Worm (Caenorhabditis elegans) whole organism, L4 larva: Measurements from ENCODE around the gene nep-15.

Experiments used
- F10B5.3 ChIP-seq: sonication (generic microtip); optimal IDR thresholded peaks from 2 replicates; lab custom pipeline; 2016; ENCODE audit warnings: mild to moderate bottlenecking, missing genetic modification characterization, missing compliant biosample characterization
- F26F4.8 ChIP-seq: fragments of 200-800 bp; sonication (Bioruptor generic); conservative IDR thresholded peaks from 2 replicates; pipeline ENCODE4 v1.3.6; 2022; ENCODE audit warnings: missing genetic modification characterization, missing compliant biosample characterization
- R02D3.7 ChIP-seq: fragments of 150-350 bp; sonication (generic microtip); optimal IDR thresholded peaks from 3 replicates; lab custom pipeline; 2014; ENCODE audit warnings: missing biosample characterization, missing genetic modification characterization
- Y48G9A.11 ChIP-seq: fragments of 200-800 bp; sonication (Bioruptor generic); IDR thresholded peaks from 2 replicates; pipeline ENCODE4 v1.3.6; 2022; ENCODE audit warnings: missing genetic modification reagents, missing genetic modification characterization, missing compliant biosample characterization
- Y5F2A.4 ChIP-seq: fragments of 200-800 bp; sonication (Bioruptor generic); optimal IDR thresholded peaks from 2 replicates; lab custom pipeline; 2018; ENCODE audit warnings: mild to moderate bottlenecking, missing genetic modification characterization, missing compliant biosample characterization
- Y75B8A.6 ChIP-seq: fragments of 200-800 bp; sonication (Bioruptor generic); IDR thresholded peaks from 2 replicates; pipeline ENCODE4 v1.3.6; 2022; ENCODE audit warnings: missing genetic modification reagents, missing genetic modification characterization, missing compliant biosample characterization
- aly-2 ChIP-seq: sonication (generic microtip); optimal IDR thresholded peaks from 2 replicates; lab custom pipeline; 2018; ENCODE audit warnings: missing biosample characterization, missing genetic modification characterization
- ceh-28 ChIP-seq: fragments of 150-350 bp; optimal IDR thresholded peaks from 2 replicates; lab custom pipeline; 2014; ENCODE audit warnings: missing biosample characterization, missing genetic modification reagents, missing genetic modification characterization
- ceh-32 ChIP-seq: sonication (generic microtip); optimal IDR thresholded peaks from 2 replicates; lab custom pipeline; 2016; ENCODE audit warnings: mild to moderate bottlenecking, missing genetic modification characterization, missing compliant biosample characterization; ENCODE audit not compliant: poor library complexity
- ceh-62 ChIP-seq: sonication (generic microtip); optimal IDR thresholded peaks from 2 replicates; lab custom pipeline; 2017; ENCODE audit warnings: missing biosample characterization, missing genetic modification characterization
- cey-2 ChIP-seq: sonication (generic microtip); optimal IDR thresholded peaks from 3 replicates; lab custom pipeline; 2017; ENCODE audit warnings: missing genetic modification characterization, mild to moderate bottlenecking, missing compliant biosample characterization, antibody characterized with exemption, borderline replicate concordance; ENCODE audit not compliant: insufficient read depth
- ctbp-1 ChIP-seq: fragments of 200-800 bp; sonication (Bioruptor generic); IDR thresholded peaks from 2 replicates; pipeline ENCODE4 v1.3.6; 2022; ENCODE audit warnings: missing genetic modification reagents, missing genetic modification characterization, missing compliant biosample characterization
- dmd-8 ChIP-seq: fragments of 200-800 bp; sonication (Bioruptor generic); IDR thresholded peaks from 2 replicates; pipeline ENCODE4 v1.3.6; 2022; ENCODE audit warnings: missing genetic modification characterization, missing compliant biosample characterization
- dmd-9 ChIP-seq: fragments of 200-800 bp; sonication (Bioruptor generic); IDR thresholded peaks from 2 replicates; pipeline ENCODE4 v1.3.6; 2022; ENCODE audit warnings: missing genetic modification reagents, missing genetic modification characterization, missing compliant biosample characterization
- dpl-1 ChIP-seq: fragments of 150-350 bp; optimal IDR thresholded peaks from 2 replicates; lab custom pipeline; 2014; ENCODE audit warnings: missing biosample characterization, missing genetic modification reagents, missing genetic modification characterization
- dve-1 ChIP-seq: sonication (generic microtip); optimal IDR thresholded peaks from 2 replicates; lab custom pipeline; 2017; ENCODE audit warnings: antibody characterized with exemption, mild to moderate bottlenecking, missing genetic modification characterization, missing compliant biosample characterization; ENCODE audit not compliant: insufficient read depth
- gei-8 ChIP-seq: fragments of 200-800 bp; sonication (Bioruptor generic); optimal IDR thresholded peaks from 2 replicates; lab custom pipeline; 2018; ENCODE audit warnings: mild to moderate bottlenecking, missing genetic modification characterization, missing compliant biosample characterization
- hif-1 ChIP-seq, 2 experiments: sonication (generic microtip); optimal IDR thresholded peaks; 2 replicates each; lab custom pipeline; 2016 to 2017; ENCODE audit warnings: missing compliant biosample characterization in 2 of 2, missing genetic modification characterization in 2 of 2, missing genetic modification reagents in 2 of 2, missing genotype in 2 of 2, mild to moderate bottlenecking in 1 of 2
- hlh-11 ChIP-seq: fragments of 200-800 bp; sonication (Bioruptor generic); optimal IDR thresholded peaks from 2 replicates; lab custom pipeline; 2018; ENCODE audit warnings: mild to moderate bottlenecking, missing genetic modification characterization, missing compliant biosample characterization
- jun-1 ChIP-seq: fragments of 150-350 bp; optimal IDR thresholded peaks from 2 replicates; lab custom pipeline; 2014; ENCODE audit warnings: missing biosample characterization, missing genetic modification reagents, missing genetic modification characterization
- lim-7 ChIP-seq: fragments of 200-800 bp; sonication (Bioruptor generic); IDR thresholded peaks from 2 replicates; pipeline ENCODE4 v1.3.6; 2022; ENCODE audit warnings: missing genetic modification characterization, missing compliant biosample characterization
- lin-1 ChIP-seq: fragments of 200-800 bp; sonication (Bioruptor generic); IDR thresholded peaks from 2 replicates; pipeline ENCODE4 v1.3.6; 2022; ENCODE audit warnings: missing genetic modification reagents, missing genetic modification characterization, missing compliant biosample characterization
- lin-13 ChIP-seq: fragments of 150-350 bp; optimal IDR thresholded peaks from 2 replicates; lab custom pipeline; 2014; ENCODE audit warnings: missing biosample characterization, missing genetic modification reagents, missing genetic modification characterization
- lin-15B ChIP-seq: fragments of 150-350 bp; sonication (generic microtip); optimal IDR thresholded peaks from 3 replicates; lab custom pipeline; 2014; ENCODE audit warnings: missing biosample characterization, missing genetic modification characterization
- lin-29 ChIP-seq: fragments of 200-800 bp; sonication (Bioruptor generic); IDR thresholded peaks from 2 replicates; pipeline ENCODE4 v1.3.6; 2022; ENCODE audit warnings: missing genetic modification reagents, missing genetic modification characterization, missing compliant biosample characterization
- lin-39 ChIP-seq: fragments of 150-350 bp; optimal IDR thresholded peaks from 2 replicates; lab custom pipeline; 2014; ENCODE audit warnings: missing biosample characterization, missing genetic modification reagents, missing genetic modification characterization
- madf-5 ChIP-seq, 2 experiments: fragments of 200-800 bp; sonication (Bioruptor generic); IDR thresholded peaks; 2 replicates each; pipeline ENCODE4 v1.3.6; 2022; ENCODE audit warnings: missing compliant biosample characterization in 2 of 2, missing genetic modification characterization in 2 of 2
- mdt-29 ChIP-seq: fragments of 200-800 bp; sonication (Bioruptor generic); IDR thresholded peaks from 2 replicates; pipeline ENCODE4 v1.3.6; 2022; ENCODE audit warnings: missing genetic modification reagents, missing genetic modification characterization, missing compliant biosample characterization
- mxl-2 ChIP-seq: fragments of 200-800 bp; sonication (Bioruptor generic); conservative IDR thresholded peaks from 2 replicates; pipeline ENCODE4 v1.3.6; 2022; ENCODE audit warnings: missing genetic modification reagents, missing genetic modification characterization, missing compliant biosample characterization
- mxl-3 ChIP-seq: fragments of 200-800 bp; sonication (Bioruptor generic); optimal IDR thresholded peaks from 2 replicates; lab custom pipeline; 2018; ENCODE audit warnings: mild to moderate bottlenecking, missing genetic modification characterization, missing compliant biosample characterization
- nhr-102 ChIP-seq: sonication (generic microtip); optimal IDR thresholded peaks from 2 replicates; lab custom pipeline; 2016; ENCODE audit warnings: mild to moderate bottlenecking, missing genetic modification characterization, moderate library complexity, missing compliant biosample characterization
- nhr-11 ChIP-seq: fragments of 150-350 bp; optimal IDR thresholded peaks from 2 replicates; lab custom pipeline; 2014; ENCODE audit warnings: missing biosample characterization, missing genetic modification characterization
- nhr-111 ChIP-seq: fragments of 200-800 bp; sonication (Bioruptor generic); optimal IDR thresholded peaks from 2 replicates; lab custom pipeline; 2018; ENCODE audit warnings: mild to moderate bottlenecking, missing genetic modification characterization, missing compliant biosample characterization
- nhr-28 ChIP-seq: fragments of 150-350 bp; optimal IDR thresholded peaks from 2 replicates; lab custom pipeline; 2014; ENCODE audit warnings: missing biosample characterization, missing genetic modification characterization
- nhr-42 ChIP-seq: fragments of 200-800 bp; sonication (Bioruptor generic); IDR thresholded peaks from 2 replicates; pipeline ENCODE4 v1.3.6; 2022; ENCODE audit warnings: missing genetic modification characterization, missing compliant biosample characterization
- nhr-48 ChIP-seq: sonication (generic microtip); optimal IDR thresholded peaks from 2 replicates; lab custom pipeline; 2016; ENCODE audit warnings: mild to moderate bottlenecking, missing genetic modification characterization, missing compliant biosample characterization
- nhr-6 ChIP-seq: fragments of 150-350 bp; optimal IDR thresholded peaks from 2 replicates; lab custom pipeline; 2014; ENCODE audit warnings: missing biosample characterization, missing genetic modification characterization
- pha-4 ChIP-seq, 2 experiments: fragments of 150-350 bp in 1 of 2; fragments of 200-800 bp in 1 of 2; sonication (Bioruptor generic) in 1 of 2; IDR thresholded peaks in 1 of 2; optimal IDR thresholded peaks in 1 of 2; 2 replicates each; pipeline versions ENCODE4 v1.3.6 to Lab custom; 2014 to 2022; ENCODE audit warnings: missing genetic modification characterization in 2 of 2, missing genetic modification reagents in 2 of 2, missing biosample characterization in 1 of 2, missing compliant biosample characterization in 1 of 2
- php-3 ChIP-seq: fragments of 200-800 bp; sonication (Bioruptor generic); IDR thresholded peaks from 2 replicates; pipeline ENCODE4 v1.3.6; 2022; ENCODE audit warnings: missing genetic modification reagents, missing genetic modification characterization, missing compliant biosample characterization
- pqm-1 ChIP-seq: sonication (generic microtip); optimal IDR thresholded peaks from 2 replicates; lab custom pipeline; 2017; ENCODE audit warnings: missing biosample characterization, missing genetic modification characterization
- saeg-2 ChIP-seq: fragments of 200-800 bp; sonication (Bioruptor generic); IDR thresholded peaks from 2 replicates; pipeline ENCODE4 v1.3.6; 2022; ENCODE audit warnings: missing genetic modification reagents, missing genetic modification characterization, missing compliant biosample characterization
- set-16 ChIP-seq: fragments of 200-800 bp; sonication (Bioruptor generic); IDR thresholded peaks from 2 replicates; pipeline ENCODE4 v1.3.6; 2022; ENCODE audit warnings: missing genetic modification reagents, missing genetic modification characterization, missing compliant biosample characterization
- skn-1 ChIP-seq: fragments of 150-350 bp; optimal IDR thresholded peaks from 2 replicates; lab custom pipeline; 2014; ENCODE audit warnings: missing biosample characterization, missing genetic modification characterization
- snpc-1.2 ChIP-seq: fragments of 200-800 bp; sonication (Bioruptor generic); IDR thresholded peaks from 2 replicates; pipeline ENCODE4 v1.3.6; 2022; ENCODE audit warnings: missing genetic modification reagents, missing genetic modification characterization, missing compliant biosample characterization
- snpc-4 ChIP-seq: fragments of 150-350 bp; optimal IDR thresholded peaks from 2 replicates; lab custom pipeline; 2014; ENCODE audit warnings: missing biosample characterization, missing genetic modification characterization
- tag-97 ChIP-seq: fragments of 200-800 bp; sonication (Bioruptor generic); IDR thresholded peaks from 2 replicates; pipeline ENCODE4 v1.3.6; 2022; ENCODE audit warnings: missing genetic modification characterization, missing compliant biosample characterization
- tra-1 ChIP-seq: fragments of 200-800 bp; sonication (Bioruptor generic); IDR thresholded peaks from 2 replicates; pipeline ENCODE4 v1.3.6; 2022; ENCODE audit warnings: missing genetic modification reagents, missing genetic modification characterization, missing compliant biosample characterization
- unc-39 ChIP-seq: sonication (generic microtip); optimal IDR thresholded peaks from 2 replicates; lab custom pipeline; 2017; ENCODE audit warnings: missing biosample characterization, missing genetic modification characterization
- unc-62 ChIP-seq, 3 experiments: fragments of 150-350 bp in 1 of 3; sonication (generic microtip); optimal IDR thresholded peaks in 2 of 3; peaks in 1 of 3; 1 replicate in 1 of 3; 2 replicates in 2 of 3; lab custom pipeline; 2014 to 2017; ENCODE audit warnings: missing biosample characterization in 3 of 3, missing genetic modification characterization in 3 of 3, missing genetic modification reagents in 3 of 3, missing genotype in 1 of 3
- zfp-2 ChIP-seq: sonication (generic microtip); optimal IDR thresholded peaks from 2 replicates; lab custom pipeline; 2016; ENCODE audit warnings: mild to moderate bottlenecking, missing genetic modification characterization, missing compliant biosample characterization
- ztf-11 ChIP-seq: fragments of 150-350 bp; optimal IDR thresholded peaks from 2 replicates; lab custom pipeline; 2014; ENCODE audit warnings: missing biosample characterization, missing genetic modification characterization

nep-15 gene

DNA sequence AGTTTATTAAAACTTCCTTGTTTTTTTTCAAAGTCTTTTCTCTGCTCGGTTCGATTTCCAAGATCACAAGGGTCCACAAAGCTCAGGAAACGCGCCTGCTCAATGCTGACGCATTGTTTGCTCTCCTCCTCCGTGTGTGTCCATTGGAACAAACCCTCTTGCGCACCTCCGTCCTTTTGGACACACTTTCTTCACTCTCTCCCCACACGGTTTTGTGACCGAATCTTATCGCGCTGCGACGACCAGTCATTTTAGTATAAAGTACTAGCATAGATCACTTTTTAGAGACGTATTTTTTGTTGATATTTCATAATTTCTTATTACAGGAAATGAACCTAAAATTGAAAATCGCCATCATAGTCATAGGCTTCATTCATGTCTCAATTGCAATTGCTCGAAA, 3.8 kb upstream of the nep-15 start (continued):
- TF ChIP-seq php-3 (GFP tag; lab: Robert Waterston, UW) (0 out of 2 replicates have a peak, but pooled peaks have one; percentile 41), nhr-6 (peak; percentile 83), lim-7 (GFP tag; lab: Robert Waterston, UW) (no peak), lin-39 (tag; lab: Kevin White, UChicago) (no peak), F10B5.3 (no peak), Y75B8A.6 (no peak), lin-13 (GFP tag; lab: Kevin White, UChicago) (peak; percentile 50), nhr-28 (tag; lab: Kevin White, UChicago) (peak; percentile 84), cey-2 (tag; lab: Kevin White, UChicago) (no peak), tra-1 (GFP tag; lab: Robert Waterston, UW) (no peak; the same call in 1 of the 2 replicates), zfp-2 (no peak), lin-15B (tag; lab: Kevin White, UChicago) (no peak), dpl-1 (peak; percentile 59), F26F4.8 (GFP tag; lab: Robert Waterston, UW) (no peak), unc-39 (tag; lab: Kevin White, UChicago) (no peak), lin-29 (no peak), ctbp-1 (GFP tag; lab: Robert Waterston, UW) (peak; percentile 63; the same call in 1 of the 2 replicates), nhr-102 (tag; lab: Kevin White, UChicago) (no peak), aly-2 (no peak), nhr-42 (GFP tag; lab: Robert Waterston, UW) (no peak), jun-1 (no peak), nhr-111 (GFP tag; lab: Kevin White, UChicago) (no peak), lin-1 (no peak), skn-1 (tag; lab: Kevin White, UChicago) (no peak), dve-1 (tag; lab: Kevin White, UChicago) (peak; percentile 91), ceh-32 (tag; lab: Kevin White, UChicago) (peak; percentile 19), ztf-11 (tag; lab: Kevin White, UChicago) (no peak), dmd-9 (GFP tag; lab: Robert Waterston, UW) (no peak), Y48G9A.11 (no peak), saeg-2 (GFP tag; lab: Robert Waterston, UW) (no peak), hif-1 (tag; optimal IDR thresholded peaks at IDR 0.05; lab: Kevin White, UChicago) (no peak), nhr-48 (tag; lab: Kevin White, UChicago) (peak; percentile 33), snpc-4 (no peak), pha-4 (GFP tag; IDR thresholded peaks at IDR 0.05; lab: Robert Waterston, UW) (0 out of 2 replicates have a peak, but pooled peaks have one; percentile 52), pha-4 (tag; optimal IDR thresholded peaks at IDR 0.05; lab: Kevin White, UChicago) (no peak), snpc-1.2 (no peak), ceh-28 (tag; lab: Kevin White, UChicago) (no peak), hlh-11 (tag; lab: Kevin White, UChicago) (peak; percentile 89), R02D3.7 (tag; lab: Kevin White, UChicago) (no peak), mxl-3 (GFP tag; lab: Kevin White, UChicago) (peak; percentile 53), tag-97 (GFP tag; lab: Robert Waterston, UW) (no peak), mdt-29 (GFP tag; lab: Robert Waterston, UW) (no peak), unc-62 (GFP tag; optimal IDR thresholded peaks at IDR 0.05 in 1 of 2; lab: Kevin White, UChicago) (peak in 1 of 2 experiments; percentile 96), unc-62 (tag; optimal IDR thresholded peaks at IDR 0.05; lab: Kevin White, UChicago) (no peak), madf-5 (GFP tag; IDR thresholded peaks at IDR 0.05; lab: Robert Waterston, UW) (no peak), mxl-2 (GFP tag; lab: Robert Waterston, UW) (no peak), pqm-1 (tag; lab: Kevin White, UChicago) (peak; percentile 41), dmd-8 (no peak), Y5F2A.4 (GFP tag; lab: Kevin White, UChicago) (no peak), gei-8 (GFP tag; lab: Kevin White, UChicago) (no peak), set-16 (GFP tag; lab: Robert Waterston, UW) (no peak), ceh-62 (tag; lab: Kevin White, UChicago) (no peak), nhr-11 (peak; percentile 70)
